Fruit fly (Drosophila melanogaster) whole organism: Measurements from ENCODE around the gene ex.

ENCODE experiments used
- CG8478 ChIP-seq: fragments of >200 bp; optimal IDR thresholded peaks from 2 replicates; lab custom pipeline; 2018; ENCODE audit warnings: inconsistent platforms
- Dll ChIP-seq: fragments of >200 bp; optimal IDR thresholded peaks from 2 replicates; lab custom pipeline; 2017
- EcR ChIP-seq, 2 experiments: fragments of >200 bp; optimal IDR thresholded peaks; 2 replicates each; lab custom pipeline; 2017; ENCODE audit warnings: missing biosample characterization in 2 of 2, missing genetic modification characterization in 2 of 2, missing genetic modification reagents in 2 of 2
- pan ChIP-seq: fragments of >200 bp; optimal IDR thresholded peaks from 2 replicates; lab custom pipeline; 2017
- psq ChIP-seq: fragments of >200 bp; optimal IDR thresholded peaks from 2 replicates; lab custom pipeline; 2017
- usp ChIP-seq: fragments of >200 bp; optimal IDR thresholded peaks from 2 replicates; lab custom pipeline; 2017; ENCODE audit warnings: missing biosample characterization, missing genetic modification characterization, mixed read lengths

Gene ex

DNA sequence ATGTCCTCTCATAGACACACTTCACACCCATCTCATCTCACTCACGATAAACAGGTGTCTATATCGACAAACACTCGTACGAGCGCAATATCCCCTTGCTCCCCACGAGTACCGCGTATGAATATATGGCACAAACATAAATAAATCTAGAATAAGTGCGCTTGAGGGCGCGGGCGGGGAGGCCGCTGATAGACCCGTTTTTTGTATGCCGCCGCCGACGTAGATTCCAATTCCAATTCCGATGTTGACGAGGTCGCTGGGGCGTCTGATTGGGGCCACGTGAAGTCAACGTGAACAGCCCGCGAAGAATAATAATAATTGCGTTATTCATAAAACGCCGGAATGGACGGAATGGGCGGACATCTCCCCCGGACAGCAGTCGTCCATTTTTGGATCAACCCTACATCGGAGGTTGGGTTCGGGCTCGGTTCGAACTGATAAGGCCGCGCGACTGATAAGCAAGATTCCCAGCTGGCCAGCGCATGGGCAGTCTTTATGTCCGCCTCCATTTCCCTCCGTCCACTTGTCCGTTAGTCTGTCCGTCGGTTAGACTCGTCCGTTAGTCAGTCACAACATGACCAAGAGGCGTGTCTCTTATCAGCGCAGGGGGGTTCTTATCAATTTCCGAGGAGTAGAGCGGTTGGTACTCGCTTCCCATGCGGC is 53.4 kb downstream of the ex start:
- TF ChIP-seq Dll (lab: Kevin White, UChicago) (no peak), usp (GFP tag; lab: Kevin White, UChicago) (no peak)

DNA sequence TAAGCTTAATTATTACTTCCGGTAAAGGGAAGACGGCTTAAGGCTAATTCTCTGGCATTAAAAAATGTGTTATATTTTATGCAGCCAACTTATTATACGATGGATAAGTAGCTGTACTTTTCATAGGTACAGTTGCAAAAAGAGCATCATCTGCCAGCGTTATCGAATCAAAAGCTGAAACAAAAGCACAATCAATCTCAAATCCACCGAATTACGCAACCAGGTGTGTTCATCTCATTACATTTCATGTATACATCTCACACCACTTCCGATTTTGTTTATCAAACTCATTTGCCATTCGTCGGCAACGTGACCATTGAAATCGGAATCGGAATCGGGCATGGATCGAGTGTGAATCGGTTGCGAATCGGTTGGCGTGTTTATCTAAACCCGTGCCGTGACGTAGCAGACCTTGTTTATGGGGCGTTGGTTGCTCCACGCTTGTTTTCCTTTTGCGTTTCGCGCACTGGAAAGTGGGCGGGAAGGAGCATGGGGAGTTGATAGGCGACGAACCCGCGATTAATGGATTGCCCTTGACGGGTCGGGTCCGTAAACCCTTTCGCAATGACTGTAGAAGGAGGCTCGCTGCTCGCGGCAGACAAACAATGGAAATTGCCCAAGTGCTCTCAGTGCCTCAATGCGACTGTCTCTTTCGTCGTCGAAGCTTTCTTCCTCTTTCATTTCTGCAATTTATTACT is 54.2 kb downstream of the ex start:
- no peak for TF ChIP-seq psq (lab: Kevin White, UChicago)
- TF ChIP-seq usp (GFP tag; lab: Kevin White, UChicago): no peak
- no peak for TF ChIP-seq EcR (GFP tag; optimal IDR thresholded peaks at IDR 0.05; lab: Kevin White, UChicago)
- no peak for TF ChIP-seq pan (lab: Kevin White, UChicago)
- no peak for TF ChIP-seq Dll (lab: Kevin White, UChicago)
- no peak for TF ChIP-seq CG8478 (lab: Kevin White, UChicago)

DNA sequence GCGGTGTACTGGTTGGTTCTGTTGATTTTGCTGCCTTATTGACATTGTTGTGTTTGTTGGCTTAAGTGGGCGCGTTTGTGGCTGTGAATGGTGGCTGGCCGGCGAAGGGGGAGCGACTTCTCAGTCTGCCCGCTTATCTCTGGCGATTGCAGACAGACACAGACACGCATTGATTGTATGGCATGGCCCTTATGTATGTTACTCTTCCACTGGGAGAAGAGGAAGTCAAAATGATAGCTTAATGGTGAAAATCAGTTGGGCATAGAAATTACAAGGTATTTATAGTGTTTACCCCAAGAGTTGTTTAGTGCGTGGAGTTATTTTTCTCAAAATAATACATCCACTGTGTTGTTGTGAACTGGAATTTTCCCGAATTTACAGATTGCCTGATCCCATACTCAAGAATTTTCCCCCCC is 54.8 kb downstream of the ex start:
- no peak for TF ChIP-seq psq (lab: Kevin White, UChicago)
- TF ChIP-seq EcR (GFP tag; optimal IDR thresholded peaks at IDR 0.05; lab: Kevin White, UChicago): no peak
- TF ChIP-seq pan (lab: Kevin White, UChicago): no peak
- no peak for TF ChIP-seq usp (GFP tag; lab: Kevin White, UChicago)
- TF ChIP-seq CG8478 (lab: Kevin White, UChicago): no peak
- TF ChIP-seq Dll (lab: Kevin White, UChicago): no peak

DNA sequence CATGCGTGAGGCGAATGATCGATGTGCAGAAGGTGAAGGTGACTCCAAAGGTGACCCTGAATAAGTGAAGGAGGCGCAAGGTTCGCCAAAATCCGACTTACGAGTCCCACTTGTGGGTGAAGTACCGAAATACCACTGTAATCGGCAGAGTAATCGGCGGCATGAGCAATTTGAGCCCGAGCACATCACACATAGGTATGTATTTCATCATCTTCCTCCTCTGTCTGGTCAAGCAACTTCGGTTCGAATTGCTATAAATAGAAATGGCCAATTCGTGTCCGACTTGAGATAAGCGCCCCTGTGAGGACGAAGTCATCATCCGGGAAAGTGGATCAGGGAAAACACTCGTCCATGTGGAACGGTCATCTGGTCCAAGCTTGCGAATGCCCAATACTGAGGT is 56.1 kb downstream of the ex start:
- no peak for TF ChIP-seq psq (lab: Kevin White, UChicago)

DNA sequence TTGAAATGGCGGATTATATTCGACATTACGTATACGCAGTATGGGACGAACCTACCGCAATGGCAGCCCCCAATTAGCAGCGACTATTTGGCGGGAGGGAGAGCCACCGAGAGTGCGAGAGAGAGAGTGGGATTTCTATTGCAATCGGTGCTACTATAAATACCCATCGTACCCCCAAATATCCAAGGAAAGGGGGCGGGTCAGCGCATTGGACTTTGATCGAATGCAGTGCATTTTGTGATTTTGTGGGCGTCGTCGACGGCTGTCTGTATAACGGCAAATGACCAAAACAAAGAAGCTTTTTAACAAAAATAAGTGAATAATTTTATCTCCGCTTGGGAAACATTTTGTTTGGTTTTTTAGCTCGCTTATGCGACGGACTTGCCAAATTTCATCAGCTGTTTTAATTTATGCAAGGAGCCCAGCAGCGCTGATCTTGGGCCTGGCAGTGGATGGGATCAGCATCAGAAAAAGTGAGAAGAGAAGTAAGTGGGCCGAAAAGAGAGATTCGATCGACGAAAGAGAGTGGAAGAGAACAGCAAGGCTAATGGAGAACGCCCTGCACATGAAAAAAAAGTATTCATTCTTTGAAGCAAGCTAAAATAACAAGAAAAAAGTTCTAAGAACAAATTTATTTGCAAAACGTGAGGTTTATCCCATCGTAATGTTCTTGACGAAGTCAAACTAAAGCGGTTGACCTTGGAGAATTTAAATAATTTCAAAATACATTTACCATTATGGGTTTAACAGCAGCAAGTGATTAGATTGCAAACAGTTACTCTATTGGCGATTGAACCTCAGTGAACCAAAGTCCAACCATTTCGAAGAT is 56.9 kb downstream of the ex start:
- TF ChIP-seq Dll (lab: Kevin White, UChicago): no peak
- TF ChIP-seq psq (lab: Kevin White, UChicago): no peak
- TF ChIP-seq EcR (GFP tag; optimal IDR thresholded peaks at IDR 0.05; lab: Kevin White, UChicago): no peak
- TF ChIP-seq pan (lab: Kevin White, UChicago): no peak
- no peak for TF ChIP-seq CG8478 (lab: Kevin White, UChicago)
- no peak for TF ChIP-seq usp (GFP tag; lab: Kevin White, UChicago)

DNA sequence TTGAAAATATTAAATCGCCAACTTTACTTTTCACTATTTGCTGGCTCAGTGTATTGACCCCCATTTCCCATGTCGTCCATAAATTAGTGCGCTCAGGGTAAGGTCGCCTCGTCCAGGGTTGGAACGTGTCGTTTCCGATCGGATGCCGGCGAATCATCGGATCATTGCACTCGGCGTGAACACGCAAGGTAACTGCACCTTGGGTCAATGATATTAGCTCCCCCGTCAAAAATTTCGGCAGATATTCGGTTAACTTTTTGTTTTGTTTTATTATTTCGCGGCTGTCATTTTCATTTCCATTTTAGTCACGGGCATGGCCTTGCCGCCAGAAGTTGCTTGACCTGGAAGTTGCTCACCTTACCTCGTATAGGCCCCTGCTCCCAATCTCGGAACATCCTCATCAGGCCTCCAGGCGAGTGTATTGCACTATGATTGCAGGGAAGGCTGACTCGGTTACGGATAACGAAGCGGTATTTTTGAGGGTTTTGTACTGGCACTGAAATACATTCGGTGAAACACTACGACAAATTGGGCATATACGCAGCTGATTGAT is 57.6 kb downstream of the ex start:
- TF ChIP-seq Dll (lab: Kevin White, UChicago) (no peak), CG8478 (lab: Kevin White, UChicago) (no peak), EcR (GFP tag; optimal IDR thresholded peaks at IDR 0.05; lab: Kevin White, UChicago) (peak in 1 of 2 experiments; percentile 28), pan (lab: Kevin White, UChicago) (no peak), usp (GFP tag; lab: Kevin White, UChicago) (no peak)

DNA sequence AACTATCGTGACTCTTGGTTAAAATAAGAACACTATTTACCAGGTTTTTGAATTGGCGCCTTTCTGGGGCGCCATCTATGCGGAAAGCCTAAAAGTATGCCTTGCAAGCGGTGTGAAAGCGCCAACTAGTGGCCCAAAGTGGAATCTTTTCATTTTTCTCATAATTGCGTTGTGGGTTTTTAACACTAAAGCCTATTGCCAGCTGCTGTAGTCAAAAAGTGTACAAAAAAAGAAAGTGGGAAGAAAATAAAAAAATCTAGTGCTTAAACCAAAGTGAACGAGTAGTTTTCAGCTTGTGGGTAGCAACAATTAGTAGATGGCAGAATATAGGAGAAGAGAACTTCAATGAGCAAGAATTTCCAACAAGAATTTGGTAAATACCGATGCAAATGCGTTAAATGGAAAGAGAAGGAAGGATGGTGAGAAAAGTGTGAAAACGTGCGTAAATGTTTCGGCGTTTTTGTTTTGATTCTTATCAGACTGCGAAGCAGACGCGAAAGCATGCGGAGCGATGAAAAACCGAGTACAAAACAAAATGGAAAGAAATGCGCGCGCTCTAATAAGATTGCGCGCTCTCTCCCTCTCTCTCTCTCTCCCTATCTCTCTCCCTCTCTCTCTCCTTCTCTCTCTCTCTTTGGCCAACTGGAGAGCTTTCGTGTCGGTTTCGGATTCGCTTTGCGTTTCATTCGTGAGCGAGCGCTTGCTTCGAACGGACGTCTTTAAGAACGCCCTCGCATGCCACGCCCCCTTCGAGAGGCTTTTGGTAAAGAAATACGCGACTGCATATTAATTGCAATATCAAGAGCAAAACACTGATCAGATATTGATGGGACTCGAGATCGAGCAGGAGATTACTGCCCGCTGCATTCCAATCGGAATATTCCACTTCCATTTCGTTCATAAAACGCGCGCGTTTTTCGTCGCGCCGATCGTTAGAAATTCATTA is 59.4 kb downstream of the ex start:
- TF ChIP-seq psq (lab: Kevin White, UChicago) (peak; percentile 73), CG8478 (lab: Kevin White, UChicago) (peak; percentile 19), usp (GFP tag; lab: Kevin White, UChicago) (no peak), Dll (lab: Kevin White, UChicago) (peak; percentile 100), EcR (GFP tag; optimal IDR thresholded peaks at IDR 0.05; lab: Kevin White, UChicago) (no peak)

DNA sequence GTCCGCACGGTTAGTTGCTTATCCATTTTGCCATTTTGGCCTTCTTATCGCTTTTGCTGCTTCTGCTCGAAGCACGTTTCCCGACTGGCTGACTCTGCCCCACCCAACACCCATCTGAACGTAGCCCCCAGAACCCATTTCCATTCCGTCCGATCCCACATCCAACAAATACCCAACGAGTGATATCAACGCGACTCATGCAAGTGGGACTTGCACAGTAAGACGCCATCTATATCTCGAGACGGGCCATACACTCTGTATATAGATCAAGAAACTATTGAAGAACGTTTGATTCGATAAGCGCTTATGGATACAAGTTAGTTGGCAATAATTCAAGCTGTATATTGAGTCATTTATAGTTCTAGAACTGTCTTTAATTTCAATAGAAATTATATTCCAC is 61.2 kb downstream of the ex start:
- TF ChIP-seq EcR (GFP tag; optimal IDR thresholded peaks at IDR 0.05; lab: Kevin White, UChicago): no peak

DNA sequence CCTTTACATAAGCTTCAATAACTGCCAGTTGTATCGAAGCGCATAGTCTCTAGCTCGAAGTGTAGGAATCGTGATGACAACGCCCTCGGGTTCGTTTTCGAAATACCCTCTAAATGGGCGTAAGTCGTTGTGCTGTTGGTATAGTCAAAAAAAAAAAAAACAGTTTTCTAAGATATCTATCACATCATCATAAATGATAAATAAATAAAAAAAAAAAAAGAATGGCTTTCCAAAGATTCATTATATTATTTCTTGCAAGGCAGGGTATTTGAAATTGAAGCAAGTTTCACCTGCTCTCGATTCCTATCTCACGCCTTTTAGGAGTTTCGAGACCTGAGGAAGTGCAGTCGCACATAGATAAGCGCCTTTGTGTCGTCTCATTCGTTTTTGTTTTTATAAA is 62.2 kb downstream of the ex start:
- TF ChIP-seq pan (lab: Kevin White, UChicago) (no peak), Dll (lab: Kevin White, UChicago) (no peak), CG8478 (lab: Kevin White, UChicago) (no peak), psq (lab: Kevin White, UChicago) (no peak), usp (GFP tag; lab: Kevin White, UChicago) (no peak), EcR (GFP tag; optimal IDR thresholded peaks at IDR 0.05; lab: Kevin White, UChicago) (no peak)

DNA sequence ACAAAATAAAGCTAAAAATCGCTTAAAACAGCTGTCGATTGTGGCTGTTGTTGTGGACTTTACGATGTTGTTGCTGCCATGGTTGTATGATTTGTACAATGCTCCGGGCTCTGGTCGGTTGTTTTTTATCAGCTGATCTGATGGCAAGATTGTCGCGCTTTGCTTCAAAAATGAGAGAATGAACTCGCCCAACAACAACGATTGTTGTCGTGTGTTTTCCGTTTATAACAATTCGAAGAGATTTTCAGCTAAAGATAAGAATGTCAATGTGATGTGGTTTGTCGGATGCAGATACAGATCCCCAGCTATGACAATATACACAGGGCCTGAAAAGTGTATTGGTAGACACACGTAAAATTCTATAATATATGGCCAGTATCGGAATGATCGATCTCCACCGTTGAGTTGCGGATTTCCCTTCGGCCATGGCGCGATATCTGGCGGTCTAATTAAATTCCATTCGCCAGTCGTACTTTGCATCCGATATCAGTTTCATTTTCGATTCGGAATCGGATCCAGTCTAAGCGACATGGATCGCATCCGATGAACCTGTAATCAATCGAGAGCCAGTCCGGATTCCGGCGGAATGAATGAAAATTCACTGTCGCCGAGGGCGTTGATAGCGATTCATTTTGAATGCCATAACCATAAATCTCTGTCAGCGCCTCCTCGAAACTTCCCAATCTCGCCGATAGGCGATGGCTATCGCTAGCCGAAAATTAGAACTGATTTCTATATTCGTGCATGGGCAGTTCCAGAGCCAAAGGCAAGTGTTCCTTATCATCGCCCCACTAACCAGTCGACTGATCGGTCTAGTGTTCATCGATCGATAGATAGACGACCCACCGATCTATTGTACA is 64.6 kb downstream of the ex start:
- TF ChIP-seq EcR (GFP tag; optimal IDR thresholded peaks at IDR 0.05; lab: Kevin White, UChicago): no peak
- no peak for TF ChIP-seq psq (lab: Kevin White, UChicago)
- TF ChIP-seq Dll (lab: Kevin White, UChicago): no peak
- TF ChIP-seq usp (GFP tag; lab: Kevin White, UChicago): no peak
- no peak for TF ChIP-seq CG8478 (lab: Kevin White, UChicago)
- TF ChIP-seq pan (lab: Kevin White, UChicago): no peak
